Fruit fly (Drosophila melanogaster) whole organism, embryonic: ENCODE results near the gene Cpr64Ad.

Experiments
- B-H1 ChIP-seq: fragments of 200-800 bp; sonication (Bioruptor generic); IDR thresholded peaks from 3 replicates; pipeline ENCODE4 v1.3.6; 2022; ENCODE audit warnings: missing biosample characterization, missing genetic modification characterization
- CG10462 ChIP-seq: fragments of 200-800 bp; sonication (Bioruptor generic); optimal IDR thresholded peaks from 2 replicates; lab custom pipeline; 2016; ENCODE audit warnings: missing biosample characterization, missing genetic modification characterization
- CG10979 ChIP-seq: fragments of 200-800 bp; sonication (Bioruptor generic); optimal IDR thresholded peaks from 2 replicates; lab custom pipeline; 2018; ENCODE audit warnings: missing biosample characterization, mild to moderate bottlenecking, missing genetic modification characterization, moderate library complexity
- CG11695 ChIP-seq: fragments of 200-800 bp; sonication (Bioruptor generic); IDR thresholded peaks from 3 replicates; pipeline ENCODE4 v1.3.6; 2022; ENCODE audit warnings: missing biosample characterization, missing genetic modification characterization
- CG11723 ChIP-seq: fragments of 200-800 bp; sonication (Bioruptor generic); optimal IDR thresholded peaks from 2 replicates; lab custom pipeline; 2017; ENCODE audit warnings: missing biosample characterization, mild to moderate bottlenecking, missing genetic modification characterization
- CG12104 ChIP-seq: fragments of 200-800 bp; sonication (Bioruptor generic); optimal IDR thresholded peaks from 3 replicates; lab custom pipeline; 2016; ENCODE audit warnings: missing biosample characterization, missing genetic modification characterization
- CG13123 ChIP-seq: fragments of 200-800 bp; sonication (Bioruptor generic); optimal IDR thresholded peaks from 2 replicates; lab custom pipeline; 2016; ENCODE audit warnings: missing biosample characterization, missing genetic modification characterization
- CG14965 ChIP-seq: fragments of 200-800 bp; sonication (Bioruptor generic); optimal IDR thresholded peaks from 2 replicates; lab custom pipeline; 2016; ENCODE audit warnings: missing biosample characterization, missing genetic modification characterization, borderline replicate concordance
- CG15011 ChIP-seq: fragments of 200-800 bp; sonication (Bioruptor generic); optimal IDR thresholded peaks from 3 replicates; lab custom pipeline; 2018; ENCODE audit warnings: missing biosample characterization, mild to moderate bottlenecking, missing genetic modification characterization
- CG16863 ChIP-seq: fragments of 200-800 bp; sonication (Bioruptor generic); optimal IDR thresholded peaks from 3 replicates; lab custom pipeline; 2016; ENCODE audit warnings: missing biosample characterization, missing genetic modification characterization
- CG17328 ChIP-seq: fragments of 200-800 bp; sonication (Bioruptor generic); IDR thresholded peaks from 2 replicates; pipeline ENCODE4 v1.3.6; 2022; ENCODE audit warnings: missing biosample characterization, missing genetic modification characterization
- CG17568 ChIP-seq: fragments of 200-800 bp; sonication (Bioruptor generic); optimal IDR thresholded peaks from 2 replicates; lab custom pipeline; 2018; ENCODE audit warnings: missing biosample characterization, mild to moderate bottlenecking, missing genetic modification characterization, moderate library complexity
- CG17829 ChIP-seq: fragments of 200-800 bp; optimal IDR thresholded peaks from 2 replicates; lab custom pipeline; 2019; ENCODE audit warnings: missing biosample characterization, mild to moderate bottlenecking, missing genetic modification characterization, moderate library complexity
- CG17912 ChIP-seq: fragments of 200-800 bp; sonication (Bioruptor generic); optimal IDR thresholded peaks from 2 replicates; lab custom pipeline; 2018; ENCODE audit warnings: missing biosample characterization, mild to moderate bottlenecking, missing genetic modification characterization
- CG18476 ChIP-seq: fragments of 200-800 bp; sonication (Bioruptor generic); optimal IDR thresholded peaks from 2 replicates; lab custom pipeline; 2016; ENCODE audit warnings: missing biosample characterization, mild to moderate bottlenecking, missing genetic modification characterization
- CG18619 ChIP-seq: fragments of 200-800 bp; sonication (Bioruptor generic); optimal IDR thresholded peaks from 3 replicates; lab custom pipeline; 2017; ENCODE audit warnings: missing biosample characterization, mild to moderate bottlenecking, missing genetic modification characterization
- CG3065 ChIP-seq: fragments of 200-800 bp; sonication (Bioruptor generic); optimal IDR thresholded peaks from 2 replicates; lab custom pipeline; 2016; ENCODE audit warnings: missing biosample characterization, missing genetic modification characterization
- CG31224 ChIP-seq: fragments of 200-800 bp; sonication (Bioruptor generic); IDR thresholded peaks from 2 replicates; pipeline ENCODE4 v1.3.6; 2022; ENCODE audit warnings: missing biosample characterization, missing genetic modification characterization
- CG3407 ChIP-seq: fragments of 200-800 bp; sonication (Bioruptor generic); optimal IDR thresholded peaks from 2 replicates; lab custom pipeline; 2018; ENCODE audit warnings: missing biosample characterization, mild to moderate bottlenecking, missing genetic modification characterization
- CG34376 ChIP-seq: fragments of 200-800 bp; sonication (Bioruptor generic); optimal IDR thresholded peaks from 2 replicates; lab custom pipeline; 2018; ENCODE audit warnings: missing biosample characterization, mild to moderate bottlenecking, missing genetic modification characterization
- CG3847 ChIP-seq: fragments of 200-800 bp; sonication (Bioruptor generic); IDR thresholded peaks from 2 replicates; pipeline ENCODE4 v1.3.6; 2022; ENCODE audit warnings: missing biosample characterization, missing genetic modification characterization
- CG4854 ChIP-seq: fragments of 200-800 bp; sonication (Bioruptor generic); optimal IDR thresholded peaks from 2 replicates; lab custom pipeline; 2016; ENCODE audit warnings: missing biosample characterization, missing genetic modification characterization, inconsistent platforms
- CG5180 ChIP-seq: fragments of 200-800 bp; sonication (Bioruptor generic); optimal IDR thresholded peaks from 3 replicates; lab custom pipeline; 2017; ENCODE audit warnings: missing biosample characterization, missing genetic modification characterization, mild to moderate bottlenecking, moderate library complexity, missing genetic modification reagents
- CG6791 ChIP-seq: fragments of 200-800 bp; sonication (Bioruptor generic); IDR thresholded peaks from 3 replicates; pipeline ENCODE4 v1.3.6; 2022; ENCODE audit warnings: missing biosample characterization, missing genetic modification characterization; ENCODE audit not compliant: partially characterized antibody
- CG8478 ChIP-seq: fragments of >200 bp; optimal IDR thresholded peaks from 2 replicates; lab custom pipeline; 2018
- Dip3 ChIP-seq: fragments of 200-800 bp; sonication (Bioruptor generic); optimal IDR thresholded peaks from 3 replicates; lab custom pipeline; 2016; ENCODE audit warnings: missing biosample characterization, missing genetic modification characterization
- Drgx ChIP-seq: fragments of 200-800 bp; sonication (Bioruptor generic); IDR thresholded peaks from 2 replicates; pipeline ENCODE4 v1.3.6; 2022; ENCODE audit warnings: missing biosample characterization, missing genetic modification characterization
- Gug ChIP-seq: fragments of 200-800 bp; sonication (Bioruptor generic); IDR thresholded peaks from 4 replicates; pipeline ENCODE4 v1.3.6; 2022; ENCODE audit warnings: missing biosample characterization, missing genetic modification characterization
- HmgZ ChIP-seq: fragments of 200-800 bp; sonication (Bioruptor generic); optimal IDR thresholded peaks from 2 replicates; lab custom pipeline; 2018; ENCODE audit warnings: missing biosample characterization, mild to moderate bottlenecking, missing genetic modification characterization
- Hr39 ChIP-seq: fragments of >200 bp; optimal IDR thresholded peaks from 2 replicates; lab custom pipeline; 2017
- Mrtf ChIP-seq: fragments of 200-800 bp; sonication (Bioruptor generic); IDR thresholded peaks from 3 replicates; pipeline ENCODE4 v1.3.6; 2022; ENCODE audit warnings: missing biosample characterization, missing genetic modification characterization
- Oli ChIP-seq: fragments of 200-800 bp; sonication (Bioruptor generic); optimal IDR thresholded peaks from 2 replicates; lab custom pipeline; 2018; ENCODE audit warnings: missing biosample characterization, mild to moderate bottlenecking, missing genetic modification characterization, moderate library complexity
- PHDP ChIP-seq: fragments of 200-800 bp; sonication (Bioruptor generic); optimal IDR thresholded peaks from 3 replicates; lab custom pipeline; 2018; ENCODE audit warnings: missing biosample characterization, mild to moderate bottlenecking, missing genetic modification characterization, moderate library complexity
- Ravus ChIP-seq: fragments of 200-800 bp; sonication (Bioruptor generic); IDR thresholded peaks from 2 replicates; pipeline ENCODE4 v1.3.6; 2022; ENCODE audit warnings: missing biosample characterization, missing genetic modification characterization
- Six4 ChIP-seq: fragments of 200-800 bp; sonication (Bioruptor generic); optimal IDR thresholded peaks from 2 replicates; lab custom pipeline; 2016; ENCODE audit warnings: missing biosample characterization, missing genetic modification characterization
- Sox102F ChIP-seq: fragments of 200-800 bp; sonication (Bioruptor generic); optimal IDR thresholded peaks from 2 replicates; lab custom pipeline; 2018; ENCODE audit warnings: missing biosample characterization, mild to moderate bottlenecking, missing genetic modification characterization, moderate library complexity
- Sry-δ ChIP-seq: fragments of 200-800 bp; sonication (Bioruptor generic); optimal IDR thresholded peaks from 2 replicates; lab custom pipeline; 2016; ENCODE audit warnings: missing biosample characterization, missing genetic modification characterization
- Ssrp ChIP-seq: fragments of 200-800 bp; sonication (Bioruptor generic); optimal IDR thresholded peaks from 2 replicates; lab custom pipeline; 2018; ENCODE audit warnings: missing biosample characterization, mild to moderate bottlenecking, missing genetic modification characterization, moderate library complexity
- ato ChIP-seq: fragments of 200-800 bp; sonication (Bioruptor generic); IDR thresholded peaks from 2 replicates; pipeline ENCODE4 v1.3.6; 2022; ENCODE audit warnings: missing biosample characterization, missing genetic modification characterization; ENCODE audit not compliant: partially characterized antibody
- cg ChIP-seq: fragments of 200-800 bp; sonication (Bioruptor generic); optimal IDR thresholded peaks from 3 replicates; lab custom pipeline; 2019; ENCODE audit warnings: missing biosample characterization, mild to moderate bottlenecking, missing genetic modification characterization, moderate library complexity
- crc ChIP-seq: fragments of 200-800 bp; sonication (Bioruptor generic); optimal IDR thresholded peaks from 2 replicates; lab custom pipeline; 2016; ENCODE audit warnings: missing biosample characterization, missing genetic modification characterization
- croc ChIP-seq: fragments of 200-800 bp; sonication (Bioruptor generic); conservative IDR thresholded peaks from 3 replicates; pipeline ENCODE4 v1.3.6; 2022; ENCODE audit warnings: missing biosample characterization, missing genetic modification characterization
- disco-r ChIP-seq: fragments of 200-800 bp; sonication (Bioruptor generic); optimal IDR thresholded peaks from 2 replicates; lab custom pipeline; 2016; ENCODE audit warnings: missing biosample characterization, missing genetic modification characterization
- esg ChIP-seq: fragments of 200-800 bp; sonication (Bioruptor generic); conservative IDR thresholded peaks from 2 replicates; pipeline ENCODE4 v1.3.6; 2022; ENCODE audit warnings: missing biosample characterization, missing genetic modification characterization
- fru ChIP-seq: fragments of >200 bp; optimal IDR thresholded peaks from 2 replicates; lab custom pipeline; 2017
- fu2 ChIP-seq: fragments of 200-800 bp; sonication (Bioruptor generic); optimal IDR thresholded peaks from 2 replicates; lab custom pipeline; 2016; ENCODE audit warnings: missing biosample characterization, missing genetic modification characterization
- lilli ChIP-seq: fragments of 200-800 bp; sonication (Bioruptor generic); optimal IDR thresholded peaks from 3 replicates; lab custom pipeline; 2016; ENCODE audit warnings: missing biosample characterization, missing genetic modification characterization
- lov ChIP-seq, 2 experiments: fragments of 200-800 bp in 1 of 2; fragments of >200 bp in 1 of 2; sonication (Bioruptor generic) in 1 of 2; IDR thresholded peaks in 1 of 2; optimal IDR thresholded peaks in 1 of 2; 2 replicates in 1 of 2; 3 replicates in 1 of 2; pipeline versions ENCODE4 v1.3.6 to Lab custom; 2017 to 2022; ENCODE audit warnings: missing biosample characterization in 1 of 2, missing genetic modification characterization in 1 of 2
- pum ChIP-seq: fragments of 200-800 bp; sonication (Bioruptor generic); optimal IDR thresholded peaks from 2 replicates; lab custom pipeline; 2016; ENCODE audit warnings: missing biosample characterization, missing genetic modification characterization
- schlank ChIP-seq: fragments of 200-800 bp; sonication (Bioruptor generic); optimal IDR thresholded peaks from 2 replicates; lab custom pipeline; 2018; ENCODE audit warnings: missing biosample characterization, mild to moderate bottlenecking, missing genetic modification characterization
- slp2 ChIP-seq: fragments of 200-800 bp; sonication (Bioruptor generic); optimal IDR thresholded peaks from 2 replicates; lab custom pipeline; 2016; ENCODE audit warnings: missing biosample characterization, missing genetic modification characterization
- tna ChIP-seq: fragments of 200-800 bp; sonication (Bioruptor generic); IDR thresholded peaks from 2 replicates; pipeline ENCODE4 v1.3.6; 2022; ENCODE audit warnings: missing biosample characterization, missing genetic modification characterization; ENCODE audit not compliant: partially characterized antibody
- trem ChIP-seq: fragments of 200-800 bp; optimal IDR thresholded peaks from 3 replicates; lab custom pipeline; 2019; ENCODE audit warnings: missing biosample characterization, mild to moderate bottlenecking, missing genetic modification characterization, moderate library complexity

Cpr64Ad gene

dm6 chr3L:4186659-4187058 is 28.5 kb upstream of the Cpr64Ad start, which contains the start of gene VhaM9.7-c:
Gene VhaM9.7-c, minus strand, starts transcription at chr3L:4186865.
- TF ChIP-seq Sox102F (GFP tag; lab: Kevin White, UChicago) (no peak), tna (GFP tag; lab: Robert Waterston, UW) (no peak), CG3847 (GFP tag; lab: Robert Waterston, UW) (peak; percentile 50; the same call in 1 of the 2 replicates), CG10979 (tag; lab: Kevin White, UChicago) (no peak), CG10462 (GFP tag; lab: Kevin White, UChicago) (no peak), Dip3 (GFP tag; lab: Kevin White, UChicago) (peak; percentile 8), cg (GFP tag; lab: Kevin White, UChicago) (no peak), disco-r (GFP tag; lab: Kevin White, UChicago) (no peak), CG17568 (no peak), CG13123 (no peak), CG3065 (no peak), CG4854 (GFP tag; lab: Kevin White, UChicago) (no peak), trem (tag; lab: Kevin White, UChicago) (peak; percentile 65), schlank (tag; lab: Kevin White, UChicago) (no peak), CG14965 (GFP tag; lab: Kevin White, UChicago) (no peak), crc (GFP tag; lab: Kevin White, UChicago) (no peak), fu2 (GFP tag; lab: Kevin White, UChicago) (peak; percentile 53), HmgZ (tag; lab: Kevin White, UChicago) (peak; percentile 60), PHDP (no peak), Ravus (GFP tag; lab: Robert Waterston, UW) (no peak), CG3407 (no peak), Mrtf (GFP tag; lab: Robert Waterston, UW) (no peak), slp2 (no peak), CG5180 (GFP tag; lab: Kevin White, UChicago) (no peak), Gug (GFP tag; lab: Robert Waterston, UW) (no peak), CG8478 (lab: Kevin White, UChicago) (no peak), CG16863 (GFP tag; lab: Kevin White, UChicago) (no peak), Sry-δ (peak; percentile 17), CG17328 (no peak), pum (GFP tag; lab: Kevin White, UChicago) (no peak), lov (optimal IDR thresholded peaks at IDR 0.05; lab: Kevin White, UChicago) (no peak), lov (GFP tag; IDR thresholded peaks at IDR 0.05; lab: Robert Waterston, UW) (no peak), CG6791 (GFP tag; lab: Robert Waterston, UW) (no peak), CG15011 (GFP tag; lab: Kevin White, UChicago) (no peak), CG12104 (GFP tag; lab: Kevin White, UChicago) (no peak), CG17912 (GFP tag; lab: Kevin White, UChicago) (peak; percentile 11), CG17829 (tag; lab: Kevin White, UChicago) (no peak), Ssrp (no peak), CG11695 (no peak), CG34376 (GFP tag; lab: Kevin White, UChicago) (no peak), Oli (tag; lab: Kevin White, UChicago) (no peak), Six4 (GFP tag; lab: Kevin White, UChicago) (no peak), CG18476 (no peak), lilli (GFP tag; lab: Kevin White, UChicago) (peak; percentile 49), croc (no peak), CG18619 (no peak), B-H1 (GFP tag; lab: Robert Waterston, UW) (no peak), CG31224 (GFP tag; lab: Robert Waterston, UW) (no peak), CG11723 (GFP tag; lab: Kevin White, UChicago) (no peak), esg (GFP tag; lab: Robert Waterston, UW) (no peak), fru (lab: Kevin White, UChicago) (no peak), Hr39 (lab: Kevin White, UChicago) (no peak), ato (GFP tag; lab: Robert Waterston, UW) (no peak), Drgx (no peak)
